Worm (Caenorhabditis elegans): Measurements from ENCODE around the gene dpyd-1.

DNA sequence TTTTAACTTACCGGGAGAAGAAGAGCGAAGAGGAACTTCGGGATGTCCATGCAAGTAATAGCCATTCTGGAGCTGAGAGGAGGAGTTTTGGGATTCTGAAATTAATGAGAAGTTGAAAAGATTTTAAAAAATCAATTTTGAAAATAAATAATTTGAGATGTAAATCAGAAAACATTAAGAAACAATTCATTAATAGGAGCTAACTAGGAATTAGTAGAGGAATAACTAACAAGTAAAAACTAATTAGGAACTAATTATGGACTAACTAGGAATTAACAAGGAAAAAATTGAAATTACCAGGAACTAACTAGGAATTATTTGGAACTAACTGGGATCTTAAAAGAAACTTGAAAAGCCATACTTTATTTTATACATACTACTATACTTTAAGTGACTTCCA, 47.3 kb downstream of the dpyd-1 start, which contains the start of gene T23F2.4:
- TF ChIP-seq hlh-30 (tag; optimal IDR thresholded peaks at IDR 0.05; ENCODE audit: insufficient read depth) (no peak), tbx-2 (tag; optimal IDR thresholded peaks at IDR 0.05) (no peak), ref-2 (tag; optimal IDR thresholded peaks at IDR 0.05) (no peak)
